Fruit fly (Drosophila melanogaster) whole organism, embryonic: Measurements from ENCODE around the gene CG33299.

Source experiments
- Adf1 ChIP-seq: fragments of 200-800 bp; sonication (Bioruptor generic); IDR thresholded peaks from 2 replicates; pipeline ENCODE4 v1.3.6; 2022; ENCODE audit warnings: missing biosample characterization, missing genetic modification characterization
- CG10267 ChIP-seq: fragments of 200-800 bp; sonication (Bioruptor generic); optimal IDR thresholded peaks from 2 replicates; lab custom pipeline; 2018; ENCODE audit warnings: missing biosample characterization, mild to moderate bottlenecking, missing genetic modification characterization, moderate library complexity
- CG11695 ChIP-seq: fragments of 200-800 bp; sonication (Bioruptor generic); IDR thresholded peaks from 3 replicates; pipeline ENCODE4 v1.3.6; 2022; ENCODE audit warnings: missing biosample characterization, missing genetic modification characterization
- CG1233 ChIP-seq: fragments of 200-800 bp; sonication (Bioruptor generic); optimal IDR thresholded peaks from 4 replicates; lab custom pipeline; 2018; ENCODE audit warnings: missing biosample characterization, mild to moderate bottlenecking, missing genetic modification characterization
- CG13624 ChIP-seq: fragments of 200-800 bp; sonication (Bioruptor generic); optimal IDR thresholded peaks from 2 replicates; lab custom pipeline; 2016; ENCODE audit warnings: missing biosample characterization, missing genetic modification characterization
- CG17361 ChIP-seq: fragments of 200-800 bp; sonication (Bioruptor generic); IDR thresholded peaks from 3 replicates; pipeline ENCODE4 v1.3.6; 2022; ENCODE audit warnings: missing biosample characterization, missing genetic modification characterization
- CG17385 ChIP-seq: fragments of 200-800 bp; sonication (Bioruptor generic); optimal IDR thresholded peaks from 3 replicates; lab custom pipeline; 2018; ENCODE audit warnings: missing biosample characterization, mild to moderate bottlenecking, missing genetic modification characterization
- CG17612 ChIP-seq: fragments of 200-800 bp; sonication (Bioruptor generic); IDR thresholded peaks from 2 replicates; pipeline ENCODE4 v1.3.6; 2022; ENCODE audit warnings: missing biosample characterization, missing genetic modification characterization
- CG43689 ChIP-seq: fragments of 200-800 bp; sonication (Bioruptor generic); IDR thresholded peaks from 2 replicates; pipeline ENCODE4 v1.3.6; 2022; ENCODE audit warnings: missing biosample characterization, missing genetic modification characterization
- CG6654 ChIP-seq: fragments of 200-800 bp; sonication (Bioruptor generic); optimal IDR thresholded peaks from 2 replicates; lab custom pipeline; 2017; ENCODE audit warnings: missing biosample characterization, mild to moderate bottlenecking, missing genetic modification characterization
- CG7271 ChIP-seq: fragments of 200-800 bp; sonication (Bioruptor generic); optimal IDR thresholded peaks from 2 replicates; lab custom pipeline; 2018; ENCODE audit warnings: missing biosample characterization, mild to moderate bottlenecking, missing genetic modification characterization, moderate library complexity
- CG9876 ChIP-seq: fragments of 200-800 bp; sonication (Bioruptor generic); optimal IDR thresholded peaks from 2 replicates; lab custom pipeline; 2016; ENCODE audit warnings: missing biosample characterization, missing genetic modification characterization
- Dad ChIP-seq: fragments of 200-800 bp; sonication (Bioruptor generic); optimal IDR thresholded peaks from 3 replicates; lab custom pipeline; 2016; ENCODE audit warnings: missing biosample characterization, missing genetic modification characterization
- Deaf1 ChIP-seq: fragments of 200-800 bp; optimal IDR thresholded peaks from 3 replicates; lab custom pipeline; 2019; ENCODE audit warnings: missing biosample characterization, mild to moderate bottlenecking, missing genetic modification characterization, moderate library complexity
- Dek ChIP-seq: fragments of 200-800 bp; sonication (Bioruptor generic); optimal IDR thresholded peaks from 3 replicates; lab custom pipeline; 2019; ENCODE audit warnings: missing biosample characterization, mild to moderate bottlenecking, missing genetic modification characterization, moderate library complexity
- Fer3 ChIP-seq: fragments of 200-800 bp; sonication (Bioruptor generic); optimal IDR thresholded peaks from 2 replicates; lab custom pipeline; 2018; ENCODE audit warnings: missing biosample characterization, mild to moderate bottlenecking, missing genetic modification characterization, moderate library complexity
- Hand ChIP-seq: fragments of 200-800 bp; sonication (Bioruptor generic); optimal IDR thresholded peaks from 2 replicates; lab custom pipeline; 2017; ENCODE audit warnings: mild to moderate bottlenecking, missing biosample characterization, missing genetic modification reagents, missing genetic modification characterization
- Lhr ChIP-seq: fragments of 200-800 bp; sonication (Bioruptor generic); optimal IDR thresholded peaks from 3 replicates; lab custom pipeline; 2017; ENCODE audit warnings: mild to moderate bottlenecking, missing biosample characterization, missing genetic modification reagents, missing genetic modification characterization
- MBD-R2 ChIP-seq: fragments of 200-800 bp; sonication (Bioruptor generic); IDR thresholded peaks from 2 replicates; pipeline ENCODE4 v1.3.6; 2022; ENCODE audit warnings: missing biosample characterization, missing genetic modification characterization
- Max ChIP-seq: fragments of 200-800 bp; sonication (Bioruptor generic); optimal IDR thresholded peaks from 2 replicates; lab custom pipeline; 2016; ENCODE audit warnings: missing biosample characterization, mild to moderate bottlenecking, missing genetic modification characterization
- NC2α ChIP-seq: fragments of 200-800 bp; sonication (Bioruptor generic); optimal IDR thresholded peaks from 2 replicates; lab custom pipeline; 2016; ENCODE audit warnings: missing biosample characterization, missing genetic modification characterization
- Ptx1 ChIP-seq: fragments of 200-800 bp; sonication (Bioruptor generic); IDR thresholded peaks from 2 replicates; pipeline ENCODE4 v1.3.6; 2022; ENCODE audit warnings: missing biosample characterization, missing genetic modification characterization
- Side ChIP-seq: fragments of 200-800 bp; sonication (Bioruptor generic); optimal IDR thresholded peaks from 2 replicates; lab custom pipeline; 2016; ENCODE audit warnings: missing biosample characterization, missing genetic modification characterization
- Stat92E ChIP-seq, 3 experiments: fragments of >200 bp in 2 of 3; fragments of 200-800 bp in 1 of 3; sonication (Bioruptor generic) in 1 of 3; optimal IDR thresholded peaks; 2 replicates each; lab custom pipeline; 2017 to 2019; ENCODE audit warnings: missing biosample characterization in 3 of 3, missing genetic modification characterization in 3 of 3, mild to moderate bottlenecking in 1 of 3, moderate library complexity in 1 of 3
- Taf1 ChIP-seq: fragments of 200-800 bp; sonication (Bioruptor generic); IDR thresholded peaks from 2 replicates; pipeline ENCODE4 v1.3.6; 2022; ENCODE audit warnings: missing biosample characterization, missing genetic modification characterization
- Trl ChIP-seq, 3 experiments: fragments of >200 bp in 2 of 3; fragments of 200-800 bp in 1 of 3; sonication (Bioruptor generic) in 1 of 3; optimal IDR thresholded peaks; 2 replicates in 1 of 3; 3 replicates in 2 of 3; lab custom pipeline; 2016 to 2017; ENCODE audit warnings: missing biosample characterization in 1 of 3, missing genetic modification characterization in 1 of 3
- Xbp1 ChIP-seq: fragments of 200-800 bp; sonication (Bioruptor generic); optimal IDR thresholded peaks from 3 replicates; lab custom pipeline; 2016; ENCODE audit warnings: missing biosample characterization, mild to moderate bottlenecking, missing genetic modification characterization
- al ChIP-seq: fragments of 200-800 bp; sonication (Bioruptor generic); IDR thresholded peaks from 2 replicates; pipeline ENCODE4 v1.3.6; 2022; ENCODE audit warnings: missing biosample characterization, missing genetic modification characterization
- aop ChIP-seq: fragments of 200-800 bp; sonication (Bioruptor generic); IDR thresholded peaks from 2 replicates; pipeline ENCODE4 v1.3.6; 2022; ENCODE audit warnings: missing biosample characterization, missing genetic modification characterization
- ci ChIP-seq: fragments of 200-800 bp; sonication (Bioruptor generic); IDR thresholded peaks from 3 replicates; pipeline ENCODE4 v1.3.6; 2022; ENCODE audit warnings: missing biosample characterization, missing genetic modification characterization
- danr ChIP-seq: fragments of 200-800 bp; sonication (Bioruptor generic); IDR thresholded peaks from 2 replicates; pipeline ENCODE4 v1.3.6; 2022; ENCODE audit warnings: missing biosample characterization, missing genetic modification characterization
- en ChIP-seq: fragments of 200-800 bp; sonication (Bioruptor generic); optimal IDR thresholded peaks from 2 replicates; lab custom pipeline; 2016; ENCODE audit warnings: missing biosample characterization, missing genetic modification characterization
- fd64A ChIP-seq: fragments of 200-800 bp; sonication (Bioruptor generic); optimal IDR thresholded peaks from 3 replicates; lab custom pipeline; 2018; ENCODE audit warnings: missing biosample characterization, mild to moderate bottlenecking, missing genetic modification characterization
- gem ChIP-seq: fragments of 200-800 bp; sonication (Bioruptor generic); optimal IDR thresholded peaks from 2 replicates; lab custom pipeline; 2019; ENCODE audit warnings: missing biosample characterization, mild to moderate bottlenecking, missing genetic modification characterization, moderate library complexity
- gt ChIP-seq: fragments of 200-800 bp; sonication (Bioruptor generic); IDR thresholded peaks from 2 replicates; pipeline ENCODE4 v1.3.6; 2022; ENCODE audit warnings: missing biosample characterization, missing genetic modification characterization
- hb ChIP-seq: fragments of 200-800 bp; sonication (Bioruptor generic); IDR thresholded peaks from 3 replicates; pipeline ENCODE4 v1.3.6; 2022; ENCODE audit warnings: missing biosample characterization, missing genetic modification characterization; ENCODE audit not compliant: partially characterized antibody
- her ChIP-seq: fragments of 200-800 bp; sonication (Bioruptor generic); optimal IDR thresholded peaks from 2 replicates; lab custom pipeline; 2016; ENCODE audit warnings: missing biosample characterization, missing genetic modification characterization
- hkb ChIP-seq, 2 experiments: fragments of 200-800 bp in 1 of 2; fragments of >200 bp in 1 of 2; sonication (Bioruptor generic) in 1 of 2; IDR thresholded peaks in 1 of 2; optimal IDR thresholded peaks in 1 of 2; 2 replicates each; pipeline versions ENCODE4 v1.3.6 to Lab custom; 2017 to 2022; ENCODE audit warnings: missing biosample characterization in 1 of 2, missing genetic modification characterization in 1 of 2
- knrl ChIP-seq: fragments of 200-800 bp; sonication (Bioruptor generic); IDR thresholded peaks from 3 replicates; pipeline ENCODE4 v1.3.6; 2022; ENCODE audit warnings: missing biosample characterization, missing genetic modification characterization; ENCODE audit not compliant: partially characterized antibody
- nau ChIP-seq: fragments of 200-800 bp; sonication (Bioruptor generic); optimal IDR thresholded peaks from 3 replicates; lab custom pipeline; 2017; ENCODE audit warnings: missing biosample characterization, mild to moderate bottlenecking, missing genetic modification characterization, missing genetic modification reagents
- pum ChIP-seq: fragments of 200-800 bp; sonication (Bioruptor generic); optimal IDR thresholded peaks from 2 replicates; lab custom pipeline; 2016; ENCODE audit warnings: missing biosample characterization, missing genetic modification characterization
- rib ChIP-seq: fragments of 200-800 bp; sonication (Bioruptor generic); IDR thresholded peaks from 2 replicates; pipeline ENCODE4 v1.3.6; 2022; ENCODE audit warnings: missing biosample characterization, missing genetic modification characterization
- schlank ChIP-seq: fragments of 200-800 bp; sonication (Bioruptor generic); optimal IDR thresholded peaks from 2 replicates; lab custom pipeline; 2018; ENCODE audit warnings: missing biosample characterization, mild to moderate bottlenecking, missing genetic modification characterization
- sim ChIP-seq: fragments of 200-800 bp; sonication (Bioruptor generic); IDR thresholded peaks from 2 replicates; pipeline ENCODE4 v1.3.6; 2022; ENCODE audit warnings: missing biosample characterization, missing genetic modification characterization
- sr ChIP-seq: fragments of 200-800 bp; sonication (Bioruptor generic); IDR thresholded peaks from 3 replicates; pipeline ENCODE4 v1.3.6; 2022; ENCODE audit warnings: missing biosample characterization, missing genetic modification characterization
- stc ChIP-seq: fragments of 200-800 bp; sonication (Bioruptor generic); IDR thresholded peaks from 2 replicates; pipeline ENCODE4 v1.3.6; 2022; ENCODE audit warnings: missing biosample characterization, missing genetic modification characterization
- tgo ChIP-seq: fragments of 200-800 bp; sonication (Bioruptor generic); IDR thresholded peaks from 3 replicates; pipeline ENCODE4 v1.3.6; 2022; ENCODE audit warnings: missing biosample characterization, missing genetic modification characterization
- usp ChIP-seq: fragments of >200 bp; optimal IDR thresholded peaks from 2 replicates; lab custom pipeline; 2017; ENCODE audit warnings: missing biosample characterization, missing genetic modification characterization
- yki ChIP-seq: fragments of >200 bp; optimal IDR thresholded peaks from 3 replicates; lab custom pipeline; 2018

CG33299 gene

DNA sequence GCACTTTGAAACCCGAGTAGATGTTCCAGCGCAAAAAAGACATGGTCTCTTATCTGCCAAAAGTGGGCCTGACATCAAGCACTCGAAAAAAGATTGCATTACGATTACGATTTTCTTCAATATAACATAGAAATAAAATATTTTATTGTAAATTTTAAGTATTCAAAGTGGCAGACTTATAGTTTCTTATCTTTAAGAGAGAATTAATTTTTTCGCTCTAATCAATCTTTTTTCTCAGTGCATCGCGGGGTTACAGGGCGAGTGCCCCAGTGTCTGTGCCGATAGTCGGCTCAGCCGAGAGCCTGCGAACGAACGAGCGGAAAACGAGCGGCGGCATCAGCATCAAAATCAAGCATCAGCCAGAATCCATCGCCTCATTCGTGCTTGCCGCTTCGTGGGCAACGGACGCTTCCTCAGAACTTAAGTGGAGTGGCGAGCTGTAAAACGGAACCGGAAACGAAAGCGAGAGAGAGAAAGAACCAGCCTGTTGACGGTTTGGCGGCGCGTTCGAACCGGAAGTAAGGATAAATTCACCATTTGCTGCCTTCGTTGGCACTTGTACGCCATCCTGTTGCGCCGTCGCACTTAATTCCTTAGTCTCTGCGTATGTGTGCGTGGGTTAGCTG is 22.5 kb upstream of the CG33299 start, which contains the start of gene Apoltp (continued):
- TF ChIP-seq fd64A (GFP tag; lab: Kevin White, UChicago), result no peak
- peak; percentile 97 for TF ChIP-seq Deaf1 (tag; lab: Kevin White, UChicago)
- peak; percentile 59; the same call in 2 of the 3 replicates for TF ChIP-seq ci (GFP tag; lab: Robert Waterston, UW)
- peak; percentile 76 for TF ChIP-seq Hand (GFP tag; lab: Kevin White, UChicago)
- TF ChIP-seq CG43689 (GFP tag; lab: Robert Waterston, UW), result no peak
- TF ChIP-seq Dek, result peak; percentile 68
- no peak for TF ChIP-seq hkb (optimal IDR thresholded peaks at IDR 0.05; lab: Kevin White, UChicago)
- peak; percentile 81 for TF ChIP-seq hkb (GFP tag; IDR thresholded peaks at IDR 0.05; lab: Robert Waterston, UW)
- peak; percentile 27 for TF ChIP-seq CG1233 (GFP tag; lab: Kevin White, UChicago)
- no peak for TF ChIP-seq her
- peak; percentile 4 for TF ChIP-seq pum (GFP tag; lab: Kevin White, UChicago)
- TF ChIP-seq CG13624 (GFP tag; lab: Kevin White, UChicago), result no peak
- peak; percentile 79 for TF ChIP-seq Fer3 (tag; lab: Kevin White, UChicago)
- peak; percentile 12 for TF ChIP-seq Side (GFP tag; lab: Kevin White, UChicago)
- peak; percentile 54 for TF ChIP-seq CG17385 (GFP tag; lab: Kevin White, UChicago)
- peak; percentile 52 for TF ChIP-seq danr (GFP tag; lab: Robert Waterston, UW)
- TF ChIP-seq Taf1 (GFP tag; lab: Robert Waterston, UW), result peak; percentile 69
- peak; percentile 6 for TF ChIP-seq CG7271 (tag; lab: Kevin White, UChicago)
- TF ChIP-seq yki (lab: Kevin White, UChicago), result no peak
- no peak for TF ChIP-seq usp (GFP tag; lab: Kevin White, UChicago)
- TF ChIP-seq Lhr (GFP tag; lab: Kevin White, UChicago), result no peak
- TF ChIP-seq Adf1 (GFP tag; lab: Robert Waterston, UW), result peak; percentile 50; the same call in 1 of the 2 replicates
- no peak for TF ChIP-seq Trl (optimal IDR thresholded peaks at IDR 0.05; lab: Kevin White, UChicago)
- peak; percentile 20 for TF ChIP-seq Trl (GFP tag; optimal IDR thresholded peaks at IDR 0.05; lab: Kevin White, UChicago)
- peak; percentile 46; the same call in 1 of the 2 replicates for TF ChIP-seq MBD-R2 (GFP tag; lab: Robert Waterston, UW)
- TF ChIP-seq CG17612 (GFP tag; lab: Robert Waterston, UW), result no peak
- peak; percentile 48 for TF ChIP-seq Xbp1 (GFP tag; lab: Kevin White, UChicago)
- TF ChIP-seq schlank, result no peak
- peak; percentile 66 for TF ChIP-seq Max (GFP tag; lab: Kevin White, UChicago)
- TF ChIP-seq en (GFP tag; lab: Kevin White, UChicago), result no peak
- TF ChIP-seq CG11695 (GFP tag; lab: Robert Waterston, UW), result peak; percentile 77
- 0 out of 2 replicates have a peak, but pooled peaks have one; percentile 25 for TF ChIP-seq sim
- peak; percentile 72 for TF ChIP-seq tgo (GFP tag; lab: Robert Waterston, UW)
- peak; percentile 63 for TF ChIP-seq CG10267 (tag; lab: Kevin White, UChicago)
- no peak; the same call in 2 of the 3 replicates for TF ChIP-seq CG17361 (GFP tag; lab: Robert Waterston, UW)
- TF ChIP-seq sr (GFP tag; lab: Robert Waterston, UW), result peak; percentile 24; the same call in 1 of the 3 replicates
- peak; percentile 51 for TF ChIP-seq nau (GFP tag; lab: Kevin White, UChicago)
- no peak for TF ChIP-seq knrl (GFP tag; lab: Robert Waterston, UW)
- peak; percentile 56; the same call in 1 of the 2 replicates for TF ChIP-seq stc (GFP tag; lab: Robert Waterston, UW)
- peak; percentile 75 for TF ChIP-seq gem
- no peak for TF ChIP-seq hb (GFP tag; lab: Robert Waterston, UW)
- peak; percentile 43; the same call in 1 of the 2 replicates for TF ChIP-seq al
- TF ChIP-seq gt (GFP tag; lab: Robert Waterston, UW), result no peak
- TF ChIP-seq CG6654 (GFP tag; lab: Kevin White, UChicago), result peak; percentile 51
- no peak for TF ChIP-seq Dad (GFP tag; lab: Kevin White, UChicago)
- no peak for TF ChIP-seq CG9876 (GFP tag; lab: Kevin White, UChicago)
- no peak for TF ChIP-seq NC2α (GFP tag; lab: Kevin White, UChicago)
- peak; percentile 62; the same call in 1 of the 2 replicates for TF ChIP-seq rib
- no peak for TF ChIP-seq Stat92E (GFP tag; optimal IDR thresholded peaks at IDR 0.05; lab: Kevin White, UChicago)
- TF ChIP-seq Ptx1 (GFP tag; lab: Robert Waterston, UW), result peak; percentile 82
- no peak for TF ChIP-seq aop (GFP tag; lab: Robert Waterston, UW)
